Fruit fly (Drosophila melanogaster): ENCODE data around the gene CG5906.

CG5906 gene

dm6 chr3L:11821723-11822445 is 49.2 kb downstream of the CG5906 start, which contains the start of the genes CG11597 and CG5946 (continued):
- peak; percentile 60 for TF ChIP-seq slbo (GFP tag; IDR thresholded peaks at IDR 0.05)
- peak; percentile 3 for TF ChIP-seq Sin3A (optimal IDR thresholded peaks at IDR 0.05)
- no peak for TF ChIP-seq Hr51 (GFP tag; optimal IDR thresholded peaks at IDR 0.05)
- peak; percentile 4 for TF ChIP-seq sd (tag; optimal IDR thresholded peaks at IDR 0.05)
- TF ChIP-seq CG1832 (GFP tag; optimal IDR thresholded peaks at IDR 0.05), result no peak
- no peak for TF ChIP-seq Hey (tag; optimal IDR thresholded peaks at IDR 0.05)
- 0 out of 2 replicates have a peak, but pooled peaks have one; percentile 38 for TF ChIP-seq chm (GFP tag; IDR thresholded peaks at IDR 0.05)
- peak; percentile 11 for TF ChIP-seq CG4617 (GFP tag; optimal IDR thresholded peaks at IDR 0.05; ENCODE audit: borderline replicate concordance)
- no peak for TF ChIP-seq CG11247 (GFP tag; IDR thresholded peaks at IDR 0.05)
- TF ChIP-seq psq (GFP tag; optimal IDR thresholded peaks at IDR 0.05), result no peak
- TF ChIP-seq slp2 (GFP tag; optimal IDR thresholded peaks at IDR 0.05), result no peak
- no peak for TF ChIP-seq tll (GFP tag; optimal IDR thresholded peaks at IDR 0.05)
- TF ChIP-seq lbe (GFP tag; optimal IDR thresholded peaks at IDR 0.05), result peak; percentile 7
- no peak for TF ChIP-seq cg (GFP tag; optimal IDR thresholded peaks at IDR 0.05)
- TF ChIP-seq sisA (GFP tag; IDR thresholded peaks at IDR 0.05), result no peak
- no peak for TF ChIP-seq CG7556 (GFP tag; optimal IDR thresholded peaks at IDR 0.05)
- no peak for TF ChIP-seq fd102C (GFP tag; optimal IDR thresholded peaks at IDR 0.05)
- TF ChIP-seq CG4328 (GFP tag; optimal IDR thresholded peaks at IDR 0.05), result no peak
- no peak for TF ChIP-seq CG3995 (GFP tag; optimal IDR thresholded peaks at IDR 0.05)
- TF ChIP-seq CG6683 (GFP tag; optimal IDR thresholded peaks at IDR 0.05), result no peak
- TF ChIP-seq Pdp1 (GFP tag; optimal IDR thresholded peaks at IDR 0.05), result peak in 1 of 2 experiments; percentile 97
- TF ChIP-seq PHDP (tag; optimal IDR thresholded peaks at IDR 0.05), result no peak
- no peak for TF ChIP-seq CTCF (GFP tag; optimal IDR thresholded peaks at IDR 0.05)
- no peak for TF ChIP-seq Dip2 (GFP tag; IDR thresholded peaks at IDR 0.05)
- no peak for TF ChIP-seq chif (GFP tag; optimal IDR thresholded peaks at IDR 0.05)
- no peak for TF ChIP-seq CG12104 (GFP tag; optimal IDR thresholded peaks at IDR 0.05)
- peak; percentile 21; the same call in 1 of the 3 replicates for TF ChIP-seq Opbp (GFP tag; IDR thresholded peaks at IDR 0.05; ENCODE audit: partially characterized antibody)
- no peak for TF ChIP-seq Vsx1 (GFP tag; optimal IDR thresholded peaks at IDR 0.05)
- no peak for TF ChIP-seq CG18619 (GFP tag; optimal IDR thresholded peaks at IDR 0.05)
- peak; percentile 73 for TF ChIP-seq Med (GFP tag)
- TF ChIP-seq CG7963 (GFP tag; IDR thresholded peaks at IDR 0.05; ENCODE audit: partially characterized antibody), result no peak
- peak; percentile 45 for TF ChIP-seq onecut (GFP tag; IDR thresholded peaks at IDR 0.05)
- peak; percentile 65; the same call in 3 of the 4 replicates for TF ChIP-seq Dll (GFP tag; IDR thresholded peaks at IDR 0.05; ENCODE audit: partially characterized antibody)
- peak; percentile 13 for TF ChIP-seq CG2116 (GFP tag; optimal IDR thresholded peaks at IDR 0.05)
- TF ChIP-seq Antp (GFP tag; optimal IDR thresholded peaks at IDR 0.05), result no peak
- no peak for TF ChIP-seq dysf (GFP tag; IDR thresholded peaks at IDR 0.05)
- TF ChIP-seq ap (GFP tag; IDR thresholded peaks at IDR 0.05), result no peak
- TF ChIP-seq CG10321 (GFP tag; IDR thresholded peaks at IDR 0.05), result no peak
- TF ChIP-seq Ssrp (tag; optimal IDR thresholded peaks at IDR 0.05), result no peak
- no peak for TF ChIP-seq gro (GFP tag; optimal IDR thresholded peaks at IDR 0.05)
- TF ChIP-seq CG8924 (tag; optimal IDR thresholded peaks at IDR 0.05), result no peak
- TF ChIP-seq CG10209 (GFP tag; optimal IDR thresholded peaks at IDR 0.05), result no peak
- TF ChIP-seq CG4707 (GFP tag; optimal IDR thresholded peaks at IDR 0.05), result no peak
- no peak for TF ChIP-seq CG5180 (GFP tag; optimal IDR thresholded peaks at IDR 0.05)
- TF ChIP-seq CG6791 (GFP tag; IDR thresholded peaks at IDR 0.05; ENCODE audit: partially characterized antibody), result peak; percentile 50; the same call in 1 of the 3 replicates
- no peak for TF ChIP-seq CG32767 (GFP tag; IDR thresholded peaks at IDR 0.05)
- TF ChIP-seq bowl (GFP tag; IDR thresholded peaks at IDR 0.05), result no peak
- TF ChIP-seq Asciz (GFP tag; optimal IDR thresholded peaks at IDR 0.05), result no peak
- TF ChIP-seq Aef1 (GFP tag; IDR thresholded peaks at IDR 0.05), result peak; percentile 24; the same call in 1 of the 3 replicates
